Fruit fly (Drosophila melanogaster): ENCODE measurements around the gene btd.

The btd gene

dm6 chrX:9650757-9651594 is 43.0 kb upstream of the btd start (continued):
- peak; percentile 96 for TF ChIP-seq az2 (GFP tag; optimal IDR thresholded peaks at IDR 0.05)
- peak; percentile 91 for TF ChIP-seq CG33213 (GFP tag; optimal IDR thresholded peaks at IDR 0.05)
- TF ChIP-seq corto (GFP tag; optimal IDR thresholded peaks at IDR 0.05) = peak; percentile 81
- TF ChIP-seq Sin3A (optimal IDR thresholded peaks at IDR 0.05) = no peak
- TF ChIP-seq HLHmδ (GFP tag; optimal IDR thresholded peaks at IDR 0.05) = no peak
- TF ChIP-seq sisA (GFP tag; IDR thresholded peaks at IDR 0.05) = peak; percentile 94
- TF ChIP-seq unpg (GFP tag; optimal IDR thresholded peaks at IDR 0.05) = peak; percentile 97
- peak; percentile 81 for TF ChIP-seq CG4360 (GFP tag; IDR thresholded peaks at IDR 0.05)
- TF ChIP-seq Poxn (GFP tag; IDR thresholded peaks at IDR 0.05) = peak; percentile 52; the same call in 1 of the 2 replicates
- peak; percentile 75 for TF ChIP-seq al (GFP tag; IDR thresholded peaks at IDR 0.05)
- TF ChIP-seq Lpt (GFP tag; optimal IDR thresholded peaks at IDR 0.05) = no peak
- TF ChIP-seq pb (GFP tag; optimal IDR thresholded peaks at IDR 0.05) = peak; percentile 95
- peak; percentile 91 for TF ChIP-seq slbo (GFP tag; IDR thresholded peaks at IDR 0.05)
- TF ChIP-seq CG7271 (tag; optimal IDR thresholded peaks at IDR 0.05) = peak; percentile 46
- peak; percentile 86 for TF ChIP-seq CG32532 (GFP tag; IDR thresholded peaks at IDR 0.05)
- peak; percentile 96 for TF ChIP-seq HLH3B (GFP tag; IDR thresholded peaks at IDR 0.05)
- TF ChIP-seq Sry-β (GFP tag; optimal IDR thresholded peaks at IDR 0.05) = peak; percentile 45
- peak; percentile 83 for TF ChIP-seq CG1233 (GFP tag; optimal IDR thresholded peaks at IDR 0.05)
- TF ChIP-seq CG14050 (GFP tag; IDR thresholded peaks at IDR 0.05) = peak; percentile 96
- TF ChIP-seq CG6813 (GFP tag; optimal IDR thresholded peaks at IDR 0.05) = peak; percentile 93
- TF ChIP-seq Bteb2 (GFP tag; optimal IDR thresholded peaks at IDR 0.05) = peak; percentile 89
- peak; percentile 93 for TF ChIP-seq CG11504 (tag; optimal IDR thresholded peaks at IDR 0.05)
- no peak for TF ChIP-seq Bgb (GFP tag; IDR thresholded peaks at IDR 0.05; ENCODE audit: partially characterized antibody)
- peak; percentile 78 for TF ChIP-seq CG15696 (tag; optimal IDR thresholded peaks at IDR 0.05)
- no peak for TF ChIP-seq br (optimal IDR thresholded peaks at IDR 0.05)
- TF ChIP-seq CG3838 (GFP tag; optimal IDR thresholded peaks at IDR 0.05) = peak; percentile 86
- TF ChIP-seq CG5245 (GFP tag; optimal IDR thresholded peaks at IDR 0.05) = peak; percentile 92
- peak; percentile 96 for TF ChIP-seq CG18262 (tag; optimal IDR thresholded peaks at IDR 0.05)
- TF ChIP-seq cas (GFP tag; IDR thresholded peaks at IDR 0.05) = peak; percentile 66
- TF ChIP-seq Vsx1 (GFP tag; optimal IDR thresholded peaks at IDR 0.05) = peak; percentile 89
- no peak for TF ChIP-seq cg (GFP tag; optimal IDR thresholded peaks at IDR 0.05)

- TF ChIP-seq Fer3 (tag; optimal IDR thresholded peaks at IDR 0.05) (peak; percentile 59), ap (GFP tag; IDR thresholded peaks at IDR 0.05) (peak; percentile 32; the same call in 1 of the 2 replicates), CG1603 (tag; optimal IDR thresholded peaks at IDR 0.05) (peak; percentile 54), CG12219 (GFP tag; optimal IDR thresholded peaks at IDR 0.05) (peak; percentile 46), CG9817 (tag; optimal IDR thresholded peaks at IDR 0.05) (peak; percentile 45), CG1832 (GFP tag; optimal IDR thresholded peaks at IDR 0.05) (no peak), CG31441 (GFP tag; IDR thresholded peaks at IDR 0.05) (peak; percentile 70), scrt (GFP tag; optimal IDR thresholded peaks at IDR 0.05) (peak; percentile 41), CG8290 (GFP tag; optimal IDR thresholded peaks at IDR 0.05) (no peak), CG8290 (tag; optimal IDR thresholded peaks at IDR 0.05) (no peak), Xbp1 (GFP tag; optimal IDR thresholded peaks at IDR 0.05) (peak; percentile 57), Ptx1 (GFP tag; IDR thresholded peaks at IDR 0.05) (peak; percentile 61), Eip74EF (GFP tag; optimal IDR thresholded peaks at IDR 0.05) (peak in 1 of 2 experiments; percentile 29), Deaf1 (tag; optimal IDR thresholded peaks at IDR 0.05) (no peak), chn (GFP tag; optimal IDR thresholded peaks at IDR 0.05) (peak; percentile 14), CG6689 (GFP tag; IDR thresholded peaks at IDR 0.05) (peak; percentile 50; the same call in 1 of the 2 replicates), CTCF (GFP tag; optimal IDR thresholded peaks at IDR 0.05) (peak; percentile 18), br (optimal IDR thresholded peaks at IDR 0.05) (no peak), CG17912 (GFP tag; optimal IDR thresholded peaks at IDR 0.05) (no peak), CG11723 (GFP tag; optimal IDR thresholded peaks at IDR 0.05) (peak; percentile 7), Sox100B (GFP tag; optimal IDR thresholded peaks at IDR 0.05) (peak; percentile 37), CG16813 (GFP tag; IDR thresholded peaks at IDR 0.05; ENCODE audit: partially characterized antibody) (no peak)
These were observed 42.0 kb upstream of the btd start for dm6 chrX:9652006-9652405.
